Worm (Caenorhabditis elegans): ENCODE data around the gene F10G7.12.
A peak's percentile ranks its signal among the peaks of the same experiment; 100 is the strongest.

The F10G7.12 gene

ce11 chrII:4703011-4703410, 13.4 kb downstream of the F10G7.12 start (continued):
- TF ChIP-seq Y67H2A.10 (GFP tag; conservative IDR thresholded peaks at IDR 0.05) (no peak), F49E8.2 (tag; optimal IDR thresholded peaks at IDR 0.05; ENCODE audit: insufficient read depth) (peak; percentile 62), nhr-120 (GFP tag; IDR thresholded peaks at IDR 0.05) (no peak), lin-40 (tag; optimal IDR thresholded peaks at IDR 0.05) (no peak), unc-130 (GFP tag; optimal IDR thresholded peaks at IDR 0.05) (peak; percentile 66)

- TF ChIP-seq efl-1 (GFP tag; optimal IDR thresholded peaks at IDR 0.05) (peak; percentile 40), tbp1 (GFP tag; optimal IDR thresholded peaks at IDR 0.05) (peak; percentile 30), dpl-1 (GFP tag; optimal IDR thresholded peaks at IDR 0.05) (peak; percentile 52), attf-5 (GFP tag; optimal IDR thresholded peaks at IDR 0.05) (peak; percentile 58), xnd-1 (tag; optimal IDR thresholded peaks at IDR 0.05) (peak; percentile 12), madf-10 (tag; optimal IDR thresholded peaks at IDR 0.05) (no peak), ceh-100 (GFP tag; IDR thresholded peaks at IDR 0.05) (peak; percentile 50; the same call in 1 of the 2 replicates), nhr-80 (tag; optimal IDR thresholded peaks at IDR 0.05) (peak; percentile 77), D2030.7 (GFP tag; IDR thresholded peaks at IDR 0.05) (peak; percentile 41; the same call in 1 of the 2 replicates), lin-35 (GFP tag; optimal IDR thresholded peaks at IDR 0.05) (peak in 1 of 3 experiments; percentile 27), hmg-20 (GFP tag; IDR thresholded peaks at IDR 0.05) (no peak), cebp-2 (GFP tag; IDR thresholded peaks at IDR 0.05) (no peak), pha-4 (tag; optimal IDR thresholded peaks at IDR 0.05) (no peak), F52B5.7 (tag; optimal IDR thresholded peaks at IDR 0.05) (no peak), nfyb-1 (GFP tag; IDR thresholded peaks at IDR 0.05) (peak; percentile 33; the same call in 1 of the 2 replicates), dox-1 (GFP tag; IDR thresholded peaks at IDR 0.05) (peak; percentile 88), ZK185.1 (tag; optimal IDR thresholded peaks at IDR 0.05; ENCODE audit: poor library complexity, severe bottlenecking) (peak; percentile 16), mes-4 (tag; optimal IDR thresholded peaks at IDR 0.05) (no peak), rcor-1 (GFP tag; IDR thresholded peaks at IDR 0.05) (no peak), lsl-1 (GFP tag; optimal IDR thresholded peaks at IDR 0.05) (peak; percentile 86), snpc-4 (GFP tag; optimal IDR thresholded peaks at IDR 0.05) (no peak), snpc-4 (tag; optimal IDR thresholded peaks at IDR 0.05) (peak in 3 of 4 experiments; percentile 7 to 53 (median 28)), ceh-91 (GFP tag; IDR thresholded peaks at IDR 0.05) (0 out of 2 replicates have a peak, but pooled peaks have one; percentile 33), F33H1.4 (GFP tag; IDR thresholded peaks at IDR 0.05) (peak; percentile 92), hmg-1.2 (GFP tag; IDR thresholded peaks at IDR 0.05) (peak; percentile 79), ztf-22 (GFP tag; optimal IDR thresholded peaks at IDR 0.05) (no peak), him-1 (tag; optimal IDR thresholded peaks at IDR 0.05) (no peak), madf-6 (GFP tag; IDR thresholded peaks at IDR 0.05) (peak; percentile 76), let-607 (tag; optimal IDR thresholded peaks at IDR 0.05) (peak; percentile 98 to 99), madf-8 (GFP tag; conservative IDR thresholded peaks at IDR 0.05) (peak; percentile 14; the same call in 1 of the 2 replicates), F23B12.7 (tag; optimal IDR thresholded peaks at IDR 0.05; ENCODE audit: insufficient read depth) (peak; percentile 29), lin-54 (GFP tag; optimal IDR thresholded peaks at IDR 0.05) (peak; percentile 68), snpc-1.3 (tag; optimal IDR thresholded peaks at IDR 0.05; ENCODE audit: insufficient read depth) (peak; percentile 47), pbrm-1 (GFP tag; IDR thresholded peaks at IDR 0.05) (peak; percentile 25; the same call in 1 of the 2 replicates), cebp-1 (GFP tag; IDR thresholded peaks at IDR 0.05) (no peak), cebp-1 (tag; optimal IDR thresholded peaks at IDR 0.05) (peak; percentile 38), hrde-1 (tag; optimal IDR thresholded peaks at IDR 0.05; ENCODE audit: borderline replicate concordance) (no peak), F57C9.4 (tag; optimal IDR thresholded peaks at IDR 0.05) (no peak), snpc-3.4 (tag; optimal IDR thresholded peaks at IDR 0.05) (peak; percentile 74), F49E8.2 (tag; optimal IDR thresholded peaks at IDR 0.05; ENCODE audit: insufficient read depth) (peak; percentile 6), atf-7 (tag; optimal IDR thresholded peaks at IDR 0.05) (no peak)
These were observed 16.8 kb downstream of the F10G7.12 start, which contains the start of the genes F10G7.9 and tsn-1 for ce11 chrII:4706359-4706871. TSS of gene F10G7.9 (minus strand) at chrII:4706485. TSS of gene tsn-1 (plus strand) at chrII:4706821.
